Worm (Caenorhabditis elegans) whole organism, early embryonic: ENCODE data around the gene ZC190.5.

Source experiments
- ama-1 ChIP-seq: fragments of 150-350 bp; optimal IDR thresholded peaks from 2 replicates; lab custom pipeline; 2014
- pes-1 ChIP-seq: fragments of 200-800 bp; sonication (Bioruptor generic); IDR thresholded peaks from 2 replicates; pipeline ENCODE4 v1.3.6; 2022; ENCODE audit warnings: missing genetic modification reagents, missing genetic modification characterization, missing compliant biosample characterization
- tbx-11 ChIP-seq: fragments of 200-800 bp; sonication (Bioruptor generic); IDR thresholded peaks from 2 replicates; pipeline ENCODE4 v1.3.6; 2022; ENCODE audit warnings: missing genetic modification characterization, missing compliant biosample characterization
- tbx-37 ChIP-seq: fragments of 200-800 bp; sonication (Bioruptor generic); conservative IDR thresholded peaks from 2 replicates; pipeline ENCODE4 v1.3.6; 2022; ENCODE audit warnings: missing genetic modification reagents, missing genetic modification characterization, missing compliant biosample characterization
- tra-4 ChIP-seq: sonication (generic microtip); optimal IDR thresholded peaks from 2 replicates; lab custom pipeline; 2017; ENCODE audit warnings: missing genetic modification characterization, missing compliant biosample characterization

ce11 chrV:8657911-8658310 is 15.5 kb downstream of the ZC190.5 start:
- TF ChIP-seq ama-1 (lab: Kevin White, UChicago) (no peak), pes-1 (GFP tag; lab: Robert Waterston, UW) (no peak), tra-4 (tag; lab: Kevin White, UChicago) (no peak), tbx-37 (no peak), tbx-11 (no peak)
